Worm (Caenorhabditis elegans): ENCODE data around the gene T02H6.7.

DNA sequence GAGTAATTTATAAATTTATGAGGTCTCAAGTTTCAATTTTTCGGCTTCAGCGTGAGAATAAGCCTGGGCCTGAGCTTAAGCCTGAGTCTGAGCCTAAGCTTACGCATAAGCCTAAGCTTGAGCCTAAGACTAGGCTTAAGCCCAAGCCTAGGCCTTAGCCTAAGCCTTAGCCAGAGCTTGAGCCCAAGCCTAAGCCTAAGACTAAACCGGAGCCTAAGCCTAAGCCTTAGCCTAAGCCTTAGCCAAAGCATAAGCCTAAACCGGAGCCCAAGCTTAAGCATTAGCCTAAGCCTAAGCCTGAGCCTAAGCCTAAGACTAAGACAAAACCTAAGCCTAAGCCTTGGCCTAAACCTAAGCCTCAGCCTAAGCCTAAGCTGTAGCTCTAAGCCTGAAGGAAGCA lies 38.7 kb upstream of the T02H6.7 start:
- TF ChIP-seq snpc-4 (tag; optimal IDR thresholded peaks at IDR 0.05) (no peak), nhr-237 (tag; optimal IDR thresholded peaks at IDR 0.05) (no peak), elt-3 (tag; optimal IDR thresholded peaks at IDR 0.05) (no peak), unc-39 (tag; optimal IDR thresholded peaks at IDR 0.05) (no peak), nhr-28 (tag; optimal IDR thresholded peaks at IDR 0.05) (no peak)

Measured in whole organism, mixed stage, embryonic.